Worm (Caenorhabditis elegans) whole organism, L1 larva: ENCODE results near the gene gcy-9.

Experiments
- C16A3.4 ChIP-seq: fragments of 150-350 bp; optimal IDR thresholded peaks from 2 replicates; lab custom pipeline; 2014; ENCODE audit warnings: missing biosample characterization, missing genetic modification characterization
- alr-1 ChIP-seq: fragments of 200-800 bp; sonication (Bioruptor generic); optimal IDR thresholded peaks from 2 replicates; lab custom pipeline; 2018; ENCODE audit warnings: borderline replicate concordance, mild to moderate bottlenecking, missing genetic modification characterization, missing compliant biosample characterization
- efl-1 ChIP-seq, 4 experiments: fragments of 150-350 bp; optimal IDR thresholded peaks in 3 of 4; peaks in 1 of 4; 1 replicate in 1 of 4; 2 replicates in 3 of 4; lab custom pipeline; 2014; ENCODE audit warnings: missing biosample characterization in 2 of 4, missing genetic modification characterization in 2 of 4, missing genetic modification reagents in 2 of 4
- hlh-4 ChIP-seq: sonication (generic microtip); optimal IDR thresholded peaks from 2 replicates; lab custom pipeline; 2016; ENCODE audit warnings: mild to moderate bottlenecking, missing genetic modification characterization, missing compliant biosample characterization
- mef-2 ChIP-seq: fragments of 150-350 bp; optimal IDR thresholded peaks from 2 replicates; lab custom pipeline; 2014; ENCODE audit warnings: missing biosample characterization, missing genetic modification characterization
- mep-1 ChIP-seq: fragments of 150-350 bp; optimal IDR thresholded peaks from 2 replicates; lab custom pipeline; 2014; ENCODE audit warnings: missing biosample characterization, missing genetic modification characterization
- nhr-12 ChIP-seq: sonication (generic microtip); optimal IDR thresholded peaks from 2 replicates; lab custom pipeline; 2017; ENCODE audit warnings: missing biosample characterization, missing genetic modification characterization
- skn-1 ChIP-seq: fragments of 150-350 bp; optimal IDR thresholded peaks from 2 replicates; lab custom pipeline; 2014; ENCODE audit warnings: missing biosample characterization, missing genetic modification characterization

DNA sequence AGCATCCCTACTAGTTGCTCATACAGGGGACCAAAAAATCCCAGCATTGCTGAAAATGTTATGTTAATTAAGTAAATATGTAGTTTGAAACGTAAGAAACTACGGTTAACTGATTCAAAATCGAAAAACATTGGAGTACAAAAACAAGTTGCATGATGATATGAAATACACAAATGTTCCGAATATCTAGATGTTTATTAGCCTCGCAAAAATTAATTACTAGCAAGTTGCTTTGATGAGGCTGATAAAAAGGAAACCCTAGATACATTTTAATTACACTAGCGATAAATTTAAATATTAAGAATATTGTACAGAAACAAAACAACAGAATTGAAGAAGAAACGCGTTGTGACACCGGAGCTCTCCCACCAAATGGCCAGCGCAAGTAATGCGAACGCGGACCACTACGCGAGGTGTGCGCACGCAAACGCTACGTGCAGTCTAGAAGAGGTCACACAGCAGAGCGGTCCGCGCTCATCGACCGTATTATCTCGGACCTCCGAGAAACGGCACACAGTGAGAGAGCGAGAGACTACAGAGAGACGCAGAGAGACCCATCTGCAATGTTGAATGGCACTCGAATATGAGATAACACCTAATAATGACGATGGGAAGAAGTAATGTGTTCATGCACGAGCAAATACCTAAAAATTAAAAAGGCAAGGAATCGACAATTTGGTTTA is 40.9 kb downstream of the gcy-9 start, which contains the start of gene inx-2:
- TF ChIP-seq hlh-4 (tag; lab: Kevin White, UChicago) (no peak), nhr-12 (tag; lab: Kevin White, UChicago) (no peak), C16A3.4 (tag; lab: Kevin White, UChicago) (no peak), efl-1 (optimal IDR thresholded peaks at IDR 0.05; lab: Kevin White, UChicago) (no peak), efl-1 (GFP tag; optimal IDR thresholded peaks at IDR 0.05 in 1 of 2; lab: Kevin White, UChicago) (no peak), alr-1 (tag; lab: Kevin White, UChicago) (no peak), skn-1 (tag; lab: Kevin White, UChicago) (no peak), mep-1 (tag; lab: Kevin White, UChicago) (no peak), mef-2 (tag; lab: Kevin White, UChicago) (no peak)
